Worm (Caenorhabditis elegans): ENCODE measurements around the gene Y32F6A.5.

- TF ChIP-seq ama-1 (optimal IDR thresholded peaks at IDR 0.05) (no peak), ztf-11 (tag; optimal IDR thresholded peaks at IDR 0.05) (no peak), ceh-82 (tag; optimal IDR thresholded peaks at IDR 0.05) (no peak), nhr-48 (tag; optimal IDR thresholded peaks at IDR 0.05) (no peak), zfp-3 (GFP tag; conservative IDR thresholded peaks at IDR 0.05) (no peak), lin-13 (GFP tag; optimal IDR thresholded peaks at IDR 0.05) (no peak)
Measured at ce11 chrV:10402804-10403203, 50.6 kb downstream of the Y32F6A.5 start, which contains the start of gene F15H10.8.
